Worm (Caenorhabditis elegans): ENCODE measurements around the gene C23H5.15.

C23H5.15 gene

ce11 chrIV:2136607-2137006, 33.9 kb upstream of the C23H5.15 start, which contains the start of gene test-1:
Gene test-1, plus strand, starts transcription at chrIV:2136951.
- TF ChIP-seq unc-55 (GFP tag; optimal IDR thresholded peaks at IDR 0.05): peak; percentile 18
- no peak for TF ChIP-seq odd-2 (tag; optimal IDR thresholded peaks at IDR 0.05)
- no peak for TF ChIP-seq ceh-30 (tag; optimal IDR thresholded peaks at IDR 0.05)
- TF ChIP-seq hlh-8 (tag; optimal IDR thresholded peaks at IDR 0.05): peak; percentile 43

- no peak for TF ChIP-seq sox-4 (tag; optimal IDR thresholded peaks at IDR 0.05)
- TF ChIP-seq ceh-14 (tag; optimal IDR thresholded peaks at IDR 0.05): no peak
- TF ChIP-seq C08G9.2 (tag; optimal IDR thresholded peaks at IDR 0.05): no peak
- TF ChIP-seq unc-55 (GFP tag; optimal IDR thresholded peaks at IDR 0.05): no peak
- TF ChIP-seq ceh-2 (tag; optimal IDR thresholded peaks at IDR 0.05): no peak
- TF ChIP-seq ceh-19 (GFP tag; optimal IDR thresholded peaks at IDR 0.05): no peak
- TF ChIP-seq fkh-10 (GFP tag; optimal IDR thresholded peaks at IDR 0.05): no peak
- TF ChIP-seq hlh-8 (tag; optimal IDR thresholded peaks at IDR 0.05): no peak
- no peak for TF ChIP-seq T23F11.4 (GFP tag; optimal IDR thresholded peaks at IDR 0.05)
- no peak for TF ChIP-seq ama-1 (optimal IDR thresholded peaks at IDR 0.05)
- TF ChIP-seq ceh-45 (GFP tag; IDR thresholded peaks at IDR 0.05): no peak
- no peak for TF ChIP-seq hlh-15 (tag; optimal IDR thresholded peaks at IDR 0.05)
- TF ChIP-seq sdc-2 (tag; optimal IDR thresholded peaks at IDR 0.05): no peak
- no peak for TF ChIP-seq fax-1 (tag; optimal IDR thresholded peaks at IDR 0.05)
These were observed 30.8 kb upstream of the C23H5.15 start, which contains the start of gene C23H5.12 for ce11 chrIV:2133431-2133940. Gene C23H5.12, plus strand, starts transcription at chrIV:2133481.

ce11 chrIV:2130714-2131113, 28.0 kb upstream of the C23H5.15 start, which contains the start of gene prmt-6:
Gene prmt-6, plus strand, starts transcription at chrIV:2130965.
- no peak for TF ChIP-seq unc-3 (GFP tag; conservative IDR thresholded peaks at IDR 0.05)
- TF ChIP-seq unc-3 (tag; optimal IDR thresholded peaks at IDR 0.05): no peak
- no peak for TF ChIP-seq odd-2 (tag; optimal IDR thresholded peaks at IDR 0.05)
- TF ChIP-seq ceh-19 (GFP tag; optimal IDR thresholded peaks at IDR 0.05): no peak
- peak; percentile 80 for TF ChIP-seq elt-2 (tag; optimal IDR thresholded peaks at IDR 0.05)

ce11 chrIV:2128761-2129160, 26.1 kb upstream of the C23H5.15 start, which contains the start of gene grl-20:
Gene grl-20, minus strand, starts transcription at chrIV:2128861.
- TF ChIP-seq ceh-2 (tag; optimal IDR thresholded peaks at IDR 0.05): no peak
- TF ChIP-seq hlh-13 (GFP tag; optimal IDR thresholded peaks at IDR 0.05): no peak
- no peak for TF ChIP-seq nhr-11 (tag; optimal IDR thresholded peaks at IDR 0.05)
- TF ChIP-seq ceh-45 (GFP tag; IDR thresholded peaks at IDR 0.05): no peak
- TF ChIP-seq T23F11.4 (GFP tag; optimal IDR thresholded peaks at IDR 0.05): no peak
- no peak for TF ChIP-seq ceh-9 (tag; optimal IDR thresholded peaks at IDR 0.05)
- no peak for TF ChIP-seq K02D7.2 (tag; optimal IDR thresholded peaks at IDR 0.05)
- TF ChIP-seq ets-4 (tag; optimal IDR thresholded peaks at IDR 0.05): no peak
- no peak for TF ChIP-seq ama-1 (optimal IDR thresholded peaks at IDR 0.05)
- TF ChIP-seq pat-9 (tag; optimal IDR thresholded peaks at IDR 0.05): no peak
- TF ChIP-seq ahr-1 (tag; optimal IDR thresholded peaks at IDR 0.05): no peak
- TF ChIP-seq C38D4.7 (GFP tag; optimal IDR thresholded peaks at IDR 0.05): no peak
- no peak for TF ChIP-seq hlh-30 (tag; optimal IDR thresholded peaks at IDR 0.05; ENCODE audit: insufficient read depth)
- no peak for TF ChIP-seq elt-4 (tag; optimal IDR thresholded peaks at IDR 0.05)
- no peak for TF ChIP-seq F13H6.1 (tag; optimal IDR thresholded peaks at IDR 0.05)
- no peak for TF ChIP-seq fax-1 (tag; optimal IDR thresholded peaks at IDR 0.05)
- no peak for TF ChIP-seq ztf-16 (tag; optimal IDR thresholded peaks at IDR 0.05)

ce11 chrIV:2127375-2127774, 24.7 kb upstream of the C23H5.15 start:
- TF ChIP-seq T23F11.4 (GFP tag; optimal IDR thresholded peaks at IDR 0.05) (no peak), unc-55 (GFP tag; optimal IDR thresholded peaks at IDR 0.05) (no peak), zip-5 (tag; optimal IDR thresholded peaks at IDR 0.05) (no peak), ceh-48 (tag; optimal IDR thresholded peaks at IDR 0.05) (no peak), pha-2 (tag; optimal IDR thresholded peaks at IDR 0.05) (no peak), tbx-7 (tag; optimal IDR thresholded peaks at IDR 0.05) (no peak), C08G9.2 (tag; optimal IDR thresholded peaks at IDR 0.05) (no peak), pat-9 (tag; optimal IDR thresholded peaks at IDR 0.05) (no peak), ceh-2 (tag; optimal IDR thresholded peaks at IDR 0.05) (no peak), K09A11.1 (tag; optimal IDR thresholded peaks at IDR 0.05; ENCODE audit: insufficient read depth) (no peak), elt-2 (tag; optimal IDR thresholded peaks at IDR 0.05) (no peak), ceh-30 (tag; optimal IDR thresholded peaks at IDR 0.05) (no peak), ztf-16 (tag; optimal IDR thresholded peaks at IDR 0.05) (no peak), ttx-3 (tag; optimal IDR thresholded peaks at IDR 0.05) (no peak), mec-3 (tag; optimal IDR thresholded peaks at IDR 0.05; ENCODE audit: borderline replicate concordance) (no peak)

All from whole organism, late embryonic.